Fruit fly (Drosophila melanogaster): Measurements from ENCODE around the gene CG14053.

CG14053 gene

DNA sequence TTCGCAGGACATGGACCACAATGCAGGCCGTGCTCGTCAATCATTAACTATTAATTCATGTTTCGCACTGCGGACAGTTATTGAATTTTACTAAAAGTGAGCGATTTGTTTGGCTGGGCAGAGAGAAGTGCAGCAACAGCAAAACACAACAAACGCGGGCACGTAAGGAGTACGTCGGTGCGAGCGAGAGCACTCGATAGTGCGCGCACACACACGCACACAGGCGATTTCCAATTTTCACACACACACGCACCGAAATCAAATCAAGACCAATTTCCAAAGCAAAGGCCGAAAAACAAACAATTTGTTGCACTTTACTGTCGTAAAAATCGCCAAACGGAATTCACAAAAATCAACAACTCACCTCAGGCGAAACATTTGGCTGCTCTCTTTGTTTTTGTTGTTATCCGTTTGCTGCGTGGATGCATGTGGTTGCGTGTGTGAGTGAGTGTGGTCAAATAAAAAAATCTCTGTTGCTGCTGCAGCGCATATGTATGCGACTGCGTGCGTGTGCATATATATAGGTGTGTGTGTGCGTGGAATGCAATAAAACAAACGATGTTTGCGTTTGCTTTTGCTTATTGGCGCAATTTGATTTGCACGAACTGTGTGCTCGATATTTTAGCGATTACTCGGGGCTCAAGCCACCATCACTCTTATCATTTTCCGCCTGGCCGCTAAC is 35.6 kb downstream of the CG14053 start (continued):
- TF ChIP-seq YL-1 (GFP tag; optimal IDR thresholded peaks at IDR 0.05) (peak; percentile 23), cg (GFP tag; optimal IDR thresholded peaks at IDR 0.05) (peak; percentile 96), CG2712 (tag; optimal IDR thresholded peaks at IDR 0.05) (no peak), chinmo (GFP tag; IDR thresholded peaks at IDR 0.05; ENCODE audit: partially characterized antibody) (peak; percentile 48; the same call in 1 of the 4 replicates), NK7.1 (GFP tag; optimal IDR thresholded peaks at IDR 0.05) (no peak), CG8478 (optimal IDR thresholded peaks at IDR 0.05) (peak; percentile 97), CG10321 (GFP tag; IDR thresholded peaks at IDR 0.05) (peak; percentile 93), Bteb2 (GFP tag; optimal IDR thresholded peaks at IDR 0.05) (no peak), Trl (optimal IDR thresholded peaks at IDR 0.05) (peak in 1 of 2 experiments; percentile 20), Trl (GFP tag; optimal IDR thresholded peaks at IDR 0.05) (no peak)

DNA sequence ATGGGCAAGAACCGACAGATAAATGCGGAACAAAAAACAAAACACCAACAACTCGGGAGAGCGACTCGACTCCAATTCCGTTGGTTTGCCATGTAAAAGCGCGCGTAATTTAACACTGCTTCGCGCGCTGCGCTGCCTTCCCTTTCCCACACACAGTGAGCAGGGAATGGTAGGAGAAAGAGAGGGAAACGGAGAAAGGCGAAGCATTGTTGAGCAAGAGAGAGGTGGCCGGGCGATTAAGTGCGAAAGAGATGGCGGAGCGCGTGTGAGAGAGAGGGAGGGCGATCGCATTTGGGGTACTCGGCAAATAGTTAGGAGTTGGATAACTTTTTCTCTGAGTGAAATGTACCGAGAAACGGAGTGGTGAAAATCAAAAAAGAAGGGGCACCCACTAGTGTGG is 37.8 kb downstream of the CG14053 start:
- TF ChIP-seq CG34422 (GFP tag; IDR thresholded peaks at IDR 0.05): 0 out of 3 replicates have a peak, but pooled peaks have one; percentile 32
- TF ChIP-seq fd102C (GFP tag; optimal IDR thresholded peaks at IDR 0.05): no peak
- peak; percentile 32 for TF ChIP-seq YL-1 (GFP tag; optimal IDR thresholded peaks at IDR 0.05)
- TF ChIP-seq az2 (GFP tag; optimal IDR thresholded peaks at IDR 0.05): no peak
- no peak for TF ChIP-seq CG9609 (GFP tag; optimal IDR thresholded peaks at IDR 0.05)
- no peak for TF ChIP-seq CG7786 (GFP tag; optimal IDR thresholded peaks at IDR 0.05)
- 0 out of 3 replicates have a peak, but pooled peaks have one; percentile 42 for TF ChIP-seq Opbp (GFP tag; IDR thresholded peaks at IDR 0.05; ENCODE audit: partially characterized antibody)
- no peak for TF ChIP-seq crc (GFP tag; optimal IDR thresholded peaks at IDR 0.05)
- no peak for TF ChIP-seq klu (GFP tag; IDR thresholded peaks at IDR 0.05)
- TF ChIP-seq sens (GFP tag): peak; percentile 76
- no peak for TF ChIP-seq ro (GFP tag; IDR thresholded peaks at IDR 0.05)
- no peak for TF ChIP-seq br (optimal IDR thresholded peaks at IDR 0.05)
- TF ChIP-seq Tbp (GFP tag; optimal IDR thresholded peaks at IDR 0.05): no peak
- no peak for TF ChIP-seq sima (GFP tag; optimal IDR thresholded peaks at IDR 0.05)
- no peak for TF ChIP-seq CG6654 (GFP tag; optimal IDR thresholded peaks at IDR 0.05)
- TF ChIP-seq Fer1 (GFP tag; optimal IDR thresholded peaks at IDR 0.05): peak; percentile 18
- TF ChIP-seq CG12236 (GFP tag; optimal IDR thresholded peaks at IDR 0.05): no peak
- no peak for TF ChIP-seq CG11247 (GFP tag; IDR thresholded peaks at IDR 0.05)
- TF ChIP-seq CG34224 (GFP tag; IDR thresholded peaks at IDR 0.05; ENCODE audit: partially characterized antibody): no peak
- no peak for TF ChIP-seq CG42726 (GFP tag; IDR thresholded peaks at IDR 0.05; ENCODE audit: partially characterized antibody)
- no peak for TF ChIP-seq Sin3A (optimal IDR thresholded peaks at IDR 0.05)
- no peak for TF ChIP-seq CG32767 (GFP tag; IDR thresholded peaks at IDR 0.05)
- TF ChIP-seq CG1603 (tag; optimal IDR thresholded peaks at IDR 0.05): peak; percentile 20
- no peak for TF ChIP-seq Fer3 (tag; optimal IDR thresholded peaks at IDR 0.05)
- TF ChIP-seq sna (GFP tag; IDR thresholded peaks at IDR 0.05; ENCODE audit: partially characterized antibody): no peak
- no peak for TF ChIP-seq tio (GFP tag; optimal IDR thresholded peaks at IDR 0.05)
- TF ChIP-seq slou (GFP tag; optimal IDR thresholded peaks at IDR 0.05): no peak
- no peak for TF ChIP-seq dysf (GFP tag; IDR thresholded peaks at IDR 0.05)
- TF ChIP-seq gem (tag; optimal IDR thresholded peaks at IDR 0.05): no peak
- TF ChIP-seq CG4854 (GFP tag; optimal IDR thresholded peaks at IDR 0.05): no peak
- no peak for TF ChIP-seq Atf3 (GFP tag; optimal IDR thresholded peaks at IDR 0.05)
- no peak for TF ChIP-seq Xbp1 (GFP tag; optimal IDR thresholded peaks at IDR 0.05)
- TF ChIP-seq CG6813 (GFP tag; optimal IDR thresholded peaks at IDR 0.05): no peak
- TF ChIP-seq CG16813 (GFP tag; IDR thresholded peaks at IDR 0.05; ENCODE audit: partially characterized antibody): no peak
- TF ChIP-seq E2f2 (GFP tag; IDR thresholded peaks at IDR 0.05): peak; percentile 64
- TF ChIP-seq twi (tag; optimal IDR thresholded peaks at IDR 0.05): no peak
- TF ChIP-seq psq (GFP tag; optimal IDR thresholded peaks at IDR 0.05): no peak
- no peak for TF ChIP-seq Camta (GFP tag; optimal IDR thresholded peaks at IDR 0.05)
- TF ChIP-seq BtbVII (GFP tag; optimal IDR thresholded peaks at IDR 0.05): no peak
- no peak for TF ChIP-seq CG3726 (GFP tag; IDR thresholded peaks at IDR 0.05)
- no peak for TF ChIP-seq Bteb2 (GFP tag; optimal IDR thresholded peaks at IDR 0.05)
- TF ChIP-seq CG10274 (GFP tag; optimal IDR thresholded peaks at IDR 0.05): no peak
- no peak for TF ChIP-seq lab (GFP tag; optimal IDR thresholded peaks at IDR 0.05)
